Worm (Caenorhabditis elegans) whole organism, late embryonic: ENCODE data around the gene pho-9.

ENCODE experiments used
- T23F11.4 ChIP-seq: fragments of 200-800 bp; sonication (Bioruptor generic); optimal IDR thresholded peaks from 2 replicates; lab custom pipeline; 2018; ENCODE audit warnings: mild to moderate bottlenecking, missing genetic modification characterization, missing compliant biosample characterization
- ama-1 ChIP-seq: fragments of 150-350 bp; optimal IDR thresholded peaks from 2 replicates; lab custom pipeline; 2014
- ceh-19 ChIP-seq: fragments of 200-800 bp; sonication (Bioruptor generic); optimal IDR thresholded peaks from 2 replicates; lab custom pipeline; 2018; ENCODE audit warnings: mild to moderate bottlenecking, missing genetic modification characterization, missing compliant biosample characterization
- ceh-22 ChIP-seq: sonication (generic microtip); optimal IDR thresholded peaks from 2 replicates; lab custom pipeline; 2017; ENCODE audit warnings: missing biosample characterization, missing genetic modification characterization
- ceh-6 ChIP-seq: fragments of 200-800 bp; sonication (Bioruptor generic); optimal IDR thresholded peaks from 2 replicates; lab custom pipeline; 2018; ENCODE audit warnings: mild to moderate bottlenecking, missing genetic modification characterization, missing compliant biosample characterization
- che-1 ChIP-seq: sonication (generic microtip); optimal IDR thresholded peaks from 2 replicates; lab custom pipeline; 2016; ENCODE audit warnings: mild to moderate bottlenecking, missing genetic modification characterization, missing compliant biosample characterization
- elt-2 ChIP-seq: sonication (generic microtip); optimal IDR thresholded peaks from 2 replicates; lab custom pipeline; 2016; ENCODE audit warnings: missing genetic modification reagents, missing genetic modification characterization, missing compliant biosample characterization
- fax-1 ChIP-seq: sonication (generic microtip); optimal IDR thresholded peaks from 2 replicates; lab custom pipeline; 2016; ENCODE audit warnings: missing genotype, missing genetic modification characterization, missing compliant biosample characterization
- hlh-13 ChIP-seq: fragments of 200-800 bp; sonication (Bioruptor generic); optimal IDR thresholded peaks from 2 replicates; lab custom pipeline; 2018; ENCODE audit warnings: mild to moderate bottlenecking, missing genetic modification characterization, missing compliant biosample characterization
- hlh-8 ChIP-seq: sonication (generic microtip); optimal IDR thresholded peaks from 2 replicates; lab custom pipeline; 2016; ENCODE audit warnings: missing genotype, missing genetic modification characterization, missing compliant biosample characterization
- mec-3 ChIP-seq: sonication (generic microtip); optimal IDR thresholded peaks from 2 replicates; lab custom pipeline; 2016; ENCODE audit warnings: borderline replicate concordance, missing genetic modification characterization, missing compliant biosample characterization
- nfya-1 ChIP-seq: sonication (generic microtip); optimal IDR thresholded peaks from 2 replicates; lab custom pipeline; 2017; ENCODE audit warnings: missing genetic modification characterization, mild to moderate bottlenecking, missing compliant biosample characterization, antibody characterized with exemption, moderate library complexity
- pha-2 ChIP-seq: sonication (generic microtip); optimal IDR thresholded peaks from 2 replicates; lab custom pipeline; 2017; ENCODE audit warnings: mild to moderate bottlenecking, missing genetic modification characterization, missing compliant biosample characterization

DNA sequence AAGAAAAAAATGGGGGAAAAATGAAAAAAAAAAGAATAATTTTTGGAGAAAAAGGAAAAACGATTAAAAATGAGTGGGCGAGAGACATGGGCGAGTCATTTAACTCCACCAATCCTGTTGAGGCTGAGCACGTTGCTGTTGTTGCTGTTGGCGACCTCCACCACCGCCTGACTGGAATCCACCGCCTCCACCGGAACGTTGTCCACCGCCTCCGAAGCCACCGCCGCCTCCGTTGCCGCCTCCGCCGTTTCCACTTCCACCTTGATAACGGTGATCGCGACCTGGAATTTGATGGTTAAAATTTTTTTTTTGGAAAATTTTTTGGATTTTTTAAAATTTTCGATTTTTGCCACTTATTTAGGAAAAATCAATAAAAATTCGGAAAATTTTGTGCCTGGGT, 10.1 kb upstream of the pho-9 start:
- no peak for TF ChIP-seq elt-2
- TF ChIP-seq hlh-13 (GFP tag; lab: Kevin White, UChicago): no peak
- no peak for TF ChIP-seq pha-2 (tag; lab: Kevin White, UChicago)
- TF ChIP-seq ama-1: no peak
- TF ChIP-seq ceh-22 (tag; lab: Kevin White, UChicago): no peak
- no peak for TF ChIP-seq nfya-1
- TF ChIP-seq hlh-8: no peak
- no peak for TF ChIP-seq che-1 (tag; lab: Kevin White, UChicago)
- TF ChIP-seq ceh-6 (GFP tag; lab: Kevin White, UChicago): no peak
- no peak for TF ChIP-seq ceh-19 (GFP tag; lab: Kevin White, UChicago)
- no peak for TF ChIP-seq mec-3 (tag; lab: Kevin White, UChicago)
- no peak for TF ChIP-seq fax-1 (tag; lab: Kevin White, UChicago)
- no peak for TF ChIP-seq T23F11.4 (GFP tag; lab: Kevin White, UChicago)
